Worm (Caenorhabditis elegans) whole organism, L2 larva: ENCODE data around the gene mdt-4.
A peak's percentile ranks its signal among the peaks of the same experiment; 100 is the strongest.

Experiments used
- ceh-82 ChIP-seq: fragments of 150-350 bp; optimal IDR thresholded peaks from 2 replicates; lab custom pipeline; 2014; ENCODE audit warnings: missing biosample characterization, missing genetic modification characterization
- elt-3 ChIP-seq: sonication (generic microtip); optimal IDR thresholded peaks from 2 replicates; lab custom pipeline; 2017; ENCODE audit warnings: missing biosample characterization, missing genetic modification characterization
- lin-11 ChIP-seq: fragments of 150-350 bp; sonication (generic microtip); optimal IDR thresholded peaks from 2 replicates; lab custom pipeline; 2014; ENCODE audit warnings: missing biosample characterization, missing genetic modification characterization, inconsistent platforms, mixed read lengths
- lin-13 ChIP-seq: fragments of 150-350 bp; optimal IDR thresholded peaks from 2 replicates; lab custom pipeline; 2014; ENCODE audit warnings: missing biosample characterization, missing genetic modification reagents, missing genetic modification characterization
- nhr-129 ChIP-seq: fragments of 150-350 bp; optimal IDR thresholded peaks from 2 replicates; lab custom pipeline; 2014; ENCODE audit warnings: missing biosample characterization, missing genetic modification characterization
- nhr-237 ChIP-seq: fragments of 150-350 bp; optimal IDR thresholded peaks from 2 replicates; lab custom pipeline; 2014; ENCODE audit warnings: missing biosample characterization, missing genetic modification characterization
- nhr-77 ChIP-seq: fragments of 150-350 bp; optimal IDR thresholded peaks from 2 replicates; lab custom pipeline; 2014; ENCODE audit warnings: missing biosample characterization, missing genetic modification characterization
- unc-55 ChIP-seq: fragments of 150-350 bp; sonication (generic microtip); optimal IDR thresholded peaks from 3 replicates; lab custom pipeline; 2014; ENCODE audit warnings: missing biosample characterization, missing genetic modification reagents, missing genetic modification characterization
- zag-1 ChIP-seq: fragments of 150-350 bp; optimal IDR thresholded peaks from 2 replicates; lab custom pipeline; 2014; ENCODE audit warnings: missing biosample characterization, missing genetic modification characterization
- ztf-1 ChIP-seq: fragments of 200-800 bp; sonication (Bioruptor generic); conservative IDR thresholded peaks from 2 replicates; pipeline ENCODE4 v1.3.6; 2022; ENCODE audit warnings: missing genetic modification characterization, missing compliant biosample characterization
- ztf-11 ChIP-seq: sonication (generic microtip); optimal IDR thresholded peaks from 2 replicates; lab custom pipeline; 2017; ENCODE audit warnings: missing biosample characterization, missing genetic modification characterization

ce11 chrII:4945695-4946094 is 1.9 kb upstream of the mdt-4 start, which contains the start of the genes gldi-11 and ZK546.2:
- TF ChIP-seq lin-11 (tag; lab: Kevin White, UChicago) (no peak), nhr-77 (tag; lab: Kevin White, UChicago) (no peak), nhr-237 (tag; lab: Kevin White, UChicago) (no peak), elt-3 (tag; lab: Kevin White, UChicago) (no peak), unc-55 (peak; percentile 27), nhr-129 (tag; lab: Kevin White, UChicago) (no peak), lin-13 (no peak), ceh-82 (tag; lab: Kevin White, UChicago) (no peak), ztf-1 (GFP tag; lab: Robert Waterston, UW) (no peak), zag-1 (tag; lab: Kevin White, UChicago) (no peak), ztf-11 (no peak)
